Worm (Caenorhabditis elegans) whole organism, L3 larva: ENCODE data around the gene ani-1.

Experiments used
- aly-2 ChIP-seq: fragments of 150-350 bp; optimal IDR thresholded peaks from 2 replicates; lab custom pipeline; 2014; ENCODE audit warnings: missing biosample characterization, missing genetic modification characterization
- ceh-16 ChIP-seq: sonication (generic microtip); optimal IDR thresholded peaks from 2 replicates; lab custom pipeline; 2017; ENCODE audit warnings: missing biosample characterization, missing genetic modification characterization
- ceh-28 ChIP-seq: fragments of 150-350 bp; optimal IDR thresholded peaks from 2 replicates; lab custom pipeline; 2014; ENCODE audit warnings: missing biosample characterization, missing genetic modification reagents, missing genetic modification characterization
- ceh-82 ChIP-seq: fragments of 150-350 bp; optimal IDR thresholded peaks from 2 replicates; lab custom pipeline; 2014; ENCODE audit warnings: missing biosample characterization, missing genetic modification characterization
- ceh-9 ChIP-seq: sonication (generic microtip); optimal IDR thresholded peaks from 2 replicates; lab custom pipeline; 2018; ENCODE audit warnings: missing biosample characterization, missing genetic modification characterization
- egl-27 ChIP-seq: sonication (generic microtip); optimal IDR thresholded peaks from 4 replicates; lab custom pipeline; 2017; ENCODE audit warnings: missing biosample characterization, missing genetic modification reagents, missing genetic modification characterization
- egl-5 ChIP-seq: fragments of 150-350 bp; optimal IDR thresholded peaks from 2 replicates; lab custom pipeline; 2017; ENCODE audit warnings: missing biosample characterization, missing genetic modification reagents, missing genetic modification characterization, inconsistent platforms
- elt-1 ChIP-seq: fragments of 150-350 bp; optimal IDR thresholded peaks from 2 replicates; lab custom pipeline; 2014; ENCODE audit warnings: missing biosample characterization, missing genetic modification characterization
- elt-2 ChIP-seq: sonication (generic microtip); optimal IDR thresholded peaks from 2 replicates; lab custom pipeline; 2016; ENCODE audit warnings: missing genetic modification reagents, mild to moderate bottlenecking, missing genetic modification characterization, missing compliant biosample characterization
- elt-3 ChIP-seq, 3 experiments: fragments of 150-350 bp in 1 of 3; sonication (generic microtip) in 2 of 3; optimal IDR thresholded peaks; 2 replicates in 2 of 3; 4 replicates in 1 of 3; lab custom pipeline; 2014 to 2017; ENCODE audit warnings: missing biosample characterization in 3 of 3, missing genetic modification characterization in 3 of 3
- fkh-10 ChIP-seq: sonication (generic microtip); optimal IDR thresholded peaks from 2 replicates; lab custom pipeline; 2017; ENCODE audit warnings: missing biosample characterization, missing genetic modification reagents, missing genetic modification characterization
- fkh-2 ChIP-seq: fragments of 150-350 bp; optimal IDR thresholded peaks from 2 replicates; lab custom pipeline; 2014; ENCODE audit warnings: missing biosample characterization, missing genetic modification reagents, missing genetic modification characterization
- hmg-11 ChIP-seq: sonication (generic microtip); optimal IDR thresholded peaks from 2 replicates; lab custom pipeline; 2016; ENCODE audit warnings: missing genetic modification characterization, missing compliant biosample characterization
- jun-1 ChIP-seq: fragments of 150-350 bp; optimal IDR thresholded peaks from 2 replicates; lab custom pipeline; 2014; ENCODE audit warnings: missing biosample characterization, missing genetic modification reagents, missing genetic modification characterization
- lin-15B ChIP-seq: fragments of 150-350 bp; optimal IDR thresholded peaks from 2 replicates; lab custom pipeline; 2014; ENCODE audit warnings: missing biosample characterization, missing genetic modification characterization
- lin-39 ChIP-seq: fragments of 150-350 bp; optimal IDR thresholded peaks from 2 replicates; lab custom pipeline; 2018; ENCODE audit warnings: missing biosample characterization, missing genetic modification reagents, missing genetic modification characterization
- mdl-1 ChIP-seq: fragments of 150-350 bp; optimal IDR thresholded peaks from 2 replicates; lab custom pipeline; 2014; ENCODE audit warnings: missing biosample characterization, missing genetic modification characterization
- nfya-1 ChIP-seq: sonication (generic microtip); optimal IDR thresholded peaks from 2 replicates; lab custom pipeline; 2017; ENCODE audit warnings: missing genetic modification characterization, mild to moderate bottlenecking, missing compliant biosample characterization, antibody characterized with exemption, moderate library complexity; ENCODE audit not compliant: insufficient read depth
- nhr-11 ChIP-seq: fragments of 150-350 bp; optimal IDR thresholded peaks from 2 replicates; lab custom pipeline; 2014; ENCODE audit warnings: missing biosample characterization, missing genetic modification characterization
- nhr-12 ChIP-seq: fragments of 150-350 bp; optimal IDR thresholded peaks from 2 replicates; lab custom pipeline; 2014; ENCODE audit warnings: missing biosample characterization, missing genetic modification characterization
- nhr-23 ChIP-seq: fragments of 150-350 bp; optimal IDR thresholded peaks from 2 replicates; lab custom pipeline; 2014; ENCODE audit warnings: missing biosample characterization, missing genetic modification reagents, missing genetic modification characterization
- nhr-237 ChIP-seq: fragments of 150-350 bp; optimal IDR thresholded peaks from 2 replicates; lab custom pipeline; 2014; ENCODE audit warnings: missing biosample characterization, missing genetic modification characterization
- nhr-25 ChIP-seq: sonication (generic microtip); optimal IDR thresholded peaks from 2 replicates; lab custom pipeline; 2017; ENCODE audit warnings: missing biosample characterization, missing genetic modification characterization
- nhr-28 ChIP-seq: fragments of 150-350 bp; optimal IDR thresholded peaks from 2 replicates; lab custom pipeline; 2014; ENCODE audit warnings: missing biosample characterization, missing genetic modification characterization
- nhr-43 ChIP-seq: sonication (generic microtip); optimal IDR thresholded peaks from 2 replicates; lab custom pipeline; 2016; ENCODE audit warnings: mild to moderate bottlenecking, missing genetic modification characterization, missing compliant biosample characterization; ENCODE audit not compliant: poor library complexity, severe bottlenecking
- nhr-67 ChIP-seq: fragments of 150-350 bp; optimal IDR thresholded peaks from 2 replicates; lab custom pipeline; 2014; ENCODE audit warnings: missing biosample characterization, missing genetic modification characterization
- pha-4 ChIP-seq: fragments of 150-350 bp; optimal IDR thresholded peaks from 2 replicates; lab custom pipeline; 2014; ENCODE audit warnings: missing biosample characterization, missing genetic modification reagents, missing genetic modification characterization
- skn-1 ChIP-seq: fragments of 150-350 bp; optimal IDR thresholded peaks from 2 replicates; lab custom pipeline; 2014; ENCODE audit warnings: missing biosample characterization, missing genetic modification characterization
- snpc-4 ChIP-seq: fragments of 150-350 bp; optimal IDR thresholded peaks from 2 replicates; lab custom pipeline; 2014; ENCODE audit warnings: missing biosample characterization, missing genetic modification characterization
- tbx-2 ChIP-seq: sonication (generic microtip); optimal IDR thresholded peaks from 2 replicates; lab custom pipeline; 2016; ENCODE audit warnings: mild to moderate bottlenecking, missing genetic modification characterization, missing compliant biosample characterization
- unc-39 ChIP-seq: sonication (generic microtip); optimal IDR thresholded peaks from 4 replicates; lab custom pipeline; 2017; ENCODE audit warnings: missing biosample characterization, missing genetic modification characterization
- unc-62 ChIP-seq: fragments of 150-350 bp; sonication (generic microtip); optimal IDR thresholded peaks from 4 replicates; lab custom pipeline; 2014; ENCODE audit warnings: missing biosample characterization, missing genetic modification reagents, missing genetic modification characterization
- ztf-4 ChIP-seq: fragments of 150-350 bp; optimal IDR thresholded peaks from 2 replicates; lab custom pipeline; 2014; ENCODE audit warnings: missing biosample characterization, missing genetic modification characterization

Gene ani-1

ce11 chrIII:12499245-12499644 lies 46.1 kb upstream of the ani-1 start, which contains the start of gene sql-1:
sql-1 (plus strand) TSS chrIII:12499557.
- TF ChIP-seq hmg-11 (tag; lab: Kevin White, UChicago) (peak; percentile 34), ceh-82 (tag; lab: Kevin White, UChicago) (no peak), ceh-28 (tag; lab: Kevin White, UChicago) (no peak), elt-1 (no peak), nfya-1 (tag; lab: Kevin White, UChicago) (peak; percentile 42), nhr-237 (tag; lab: Kevin White, UChicago) (no peak)

- TF ChIP-seq nhr-28 (tag; lab: Kevin White, UChicago) (no peak), nhr-25 (no peak), aly-2 (tag; lab: Kevin White, UChicago) (no peak), unc-39 (no peak), nhr-12 (tag; lab: Kevin White, UChicago) (no peak), nhr-11 (tag; lab: Kevin White, UChicago) (no peak), ceh-28 (tag; lab: Kevin White, UChicago) (no peak), jun-1 (tag; lab: Kevin White, UChicago) (no peak), mdl-1 (tag; lab: Kevin White, UChicago) (no peak), pha-4 (no peak), nhr-23 (tag; lab: Kevin White, UChicago) (no peak), nhr-67 (tag; lab: Kevin White, UChicago) (no peak), fkh-2 (no peak), egl-5 (tag; lab: Kevin White, UChicago) (no peak), nhr-43 (tag; lab: Kevin White, UChicago) (no peak), skn-1 (tag; lab: Kevin White, UChicago) (no peak)
Measured at ce11 chrIII:12496449-12496848, 43.3 kb upstream of the ani-1 start, which contains the start of gene herd-1. herd-1 (plus strand) TSS chrIII:12496538.

ce11 chrIII:12495594-12496096 lies 42.5 kb upstream of the ani-1 start, which contains the start of the genes Y111B2A.1 and Y111B2A.2:
Y111B2A.1 (minus strand) TSS chrIII:12495644.
Y111B2A.2 (plus strand) TSS chrIII:12496086.
- TF ChIP-seq nhr-43 (tag; lab: Kevin White, UChicago) = no peak
- no peak for TF ChIP-seq ceh-16 (tag; lab: Kevin White, UChicago)
- no peak for TF ChIP-seq tbx-2 (tag; lab: Kevin White, UChicago)
- no peak for TF ChIP-seq unc-39
- no peak for TF ChIP-seq lin-39 (tag; lab: Kevin White, UChicago)

ce11 chrIII:12491984-12492383 lies 38.8 kb upstream of the ani-1 start, which contains the start of gene Y49E10.25:
Y49E10.25 (minus strand) TSS chrIII:12492084.
- no peak for TF ChIP-seq nhr-43 (tag; lab: Kevin White, UChicago)
- no peak for TF ChIP-seq egl-27
- no peak for TF ChIP-seq elt-1
- no peak for TF ChIP-seq hmg-11 (tag; lab: Kevin White, UChicago)
- TF ChIP-seq ztf-4 (tag; lab: Kevin White, UChicago) = no peak
- no peak for TF ChIP-seq mdl-1 (tag; lab: Kevin White, UChicago)
- TF ChIP-seq, all 47 proteins: peak for 0

ce11 chrIII:12484432-12484831 lies 31.3 kb upstream of the ani-1 start, which contains the start of gene arrd-16:
arrd-16 (plus strand) TSS chrIII:12484732.
- TF ChIP-seq unc-62 (no peak), snpc-4 (tag; lab: Kevin White, UChicago) (no peak), aly-2 (tag; lab: Kevin White, UChicago) (no peak), nhr-237 (tag; lab: Kevin White, UChicago) (no peak)

- TF ChIP-seq nhr-23 (tag; lab: Kevin White, UChicago) (no peak), fkh-10 (GFP tag; lab: Kevin White, UChicago) (peak; percentile 53), elt-3 (tag; optimal IDR thresholded peaks at IDR 0.05; lab: Kevin White, UChicago) (no peak), elt-2 (tag; lab: Kevin White, UChicago) (peak; percentile 19), lin-15B (tag; lab: Kevin White, UChicago) (peak; percentile 25), nhr-67 (tag; lab: Kevin White, UChicago) (no peak), hmg-11 (tag; lab: Kevin White, UChicago) (peak; percentile 67), ceh-28 (tag; lab: Kevin White, UChicago) (peak; percentile 88), nhr-43 (tag; lab: Kevin White, UChicago) (no peak), nhr-11 (tag; lab: Kevin White, UChicago) (no peak), nhr-25 (no peak), nfya-1 (tag; lab: Kevin White, UChicago) (peak; percentile 71), ceh-9 (tag; lab: Kevin White, UChicago) (no peak), nhr-28 (tag; lab: Kevin White, UChicago) (no peak), tbx-2 (tag; lab: Kevin White, UChicago) (no peak), ceh-16 (tag; lab: Kevin White, UChicago) (no peak)
- TF ChIP-seq, all 47 proteins: peak for 6
Measured at ce11 chrIII:12472497-12472896, 19.3 kb upstream of the ani-1 start, which contains the start of gene cccp-1. cccp-1 (plus strand) TSS chrIII:12472873.
